Worm (Caenorhabditis elegans) whole organism, L2 larva: Measurements from ENCODE around the gene rpn-12.
A peak's percentile ranks its signal among the peaks of the same experiment; 100 is the strongest.

ENCODE experiments used
- C34F6.9 ChIP-seq: fragments of 150-350 bp; optimal IDR thresholded peaks from 2 replicates; lab custom pipeline; 2014; ENCODE audit warnings: missing biosample characterization, missing genetic modification characterization
- F13H6.1 ChIP-seq: sonication (generic microtip); optimal IDR thresholded peaks from 2 replicates; lab custom pipeline; 2016; ENCODE audit warnings: missing genetic modification characterization, missing compliant biosample characterization
- R02D3.7 ChIP-seq: fragments of 150-350 bp; optimal IDR thresholded peaks from 2 replicates; lab custom pipeline; 2014; ENCODE audit warnings: missing biosample characterization, missing genetic modification characterization
- ZK546.5 ChIP-seq: sonication (generic microtip); optimal IDR thresholded peaks from 2 replicates; lab custom pipeline; 2017; ENCODE audit warnings: missing biosample characterization, missing genetic modification characterization
- alr-1 ChIP-seq: fragments of 150-350 bp; optimal IDR thresholded peaks from 2 replicates; lab custom pipeline; 2014; ENCODE audit warnings: missing biosample characterization, missing genetic modification characterization
- aly-2 ChIP-seq: fragments of 150-350 bp; optimal IDR thresholded peaks from 2 replicates; lab custom pipeline; 2014; ENCODE audit warnings: missing biosample characterization, missing genetic modification characterization
- ama-1 ChIP-seq: fragments of 150-350 bp; optimal IDR thresholded peaks from 2 replicates; lab custom pipeline; 2018; ENCODE audit warnings: inconsistent platforms
- blmp-1 ChIP-seq: sonication (generic microtip); optimal IDR thresholded peaks from 2 replicates; lab custom pipeline; 2017; ENCODE audit warnings: missing genetic modification characterization, mild to moderate bottlenecking, missing compliant biosample characterization, antibody characterized with exemption, moderate library complexity; ENCODE audit not compliant: insufficient read depth
- ceh-16 ChIP-seq: fragments of 150-350 bp; optimal IDR thresholded peaks from 2 replicates; lab custom pipeline; 2014; ENCODE audit warnings: missing biosample characterization, missing genetic modification characterization
- ceh-82 ChIP-seq: fragments of 150-350 bp; optimal IDR thresholded peaks from 2 replicates; lab custom pipeline; 2014; ENCODE audit warnings: missing biosample characterization, missing genetic modification characterization
- dmd-4 ChIP-seq: sonication (generic microtip); optimal IDR thresholded peaks from 2 replicates; lab custom pipeline; 2017; ENCODE audit warnings: missing biosample characterization, missing genetic modification characterization
- elt-1 ChIP-seq: fragments of 150-350 bp; optimal IDR thresholded peaks from 2 replicates; lab custom pipeline; 2014; ENCODE audit warnings: missing biosample characterization, missing genetic modification characterization
- elt-3 ChIP-seq: sonication (generic microtip); optimal IDR thresholded peaks from 2 replicates; lab custom pipeline; 2017; ENCODE audit warnings: missing biosample characterization, missing genetic modification characterization
- fos-1 ChIP-seq: fragments of 150-350 bp; optimal IDR thresholded peaks from 2 replicates; lab custom pipeline; 2014; ENCODE audit warnings: missing biosample characterization, missing genetic modification characterization
- lin-11 ChIP-seq: fragments of 150-350 bp; sonication (generic microtip); optimal IDR thresholded peaks from 2 replicates; lab custom pipeline; 2014; ENCODE audit warnings: missing biosample characterization, missing genetic modification characterization, inconsistent platforms, mixed read lengths
- lin-13 ChIP-seq: fragments of 150-350 bp; optimal IDR thresholded peaks from 2 replicates; lab custom pipeline; 2014; ENCODE audit warnings: missing biosample characterization, missing genetic modification reagents, missing genetic modification characterization
- lsy-2 ChIP-seq, 2 experiments: fragments of 150-350 bp in 1 of 2; sonication (generic microtip) in 1 of 2; optimal IDR thresholded peaks; 2 replicates each; lab custom pipeline; 2014 to 2017; ENCODE audit warnings: missing biosample characterization in 2 of 2, missing genetic modification characterization in 2 of 2
- mbf-1 ChIP-seq: sonication (generic microtip); optimal IDR thresholded peaks from 2 replicates; lab custom pipeline; 2017; ENCODE audit warnings: missing biosample characterization, missing genetic modification characterization
- mdl-1 ChIP-seq, 2 experiments: fragments of 150-350 bp in 1 of 2; sonication (generic microtip) in 1 of 2; optimal IDR thresholded peaks; 2 replicates each; lab custom pipeline; 2017; ENCODE audit warnings: missing biosample characterization in 2 of 2, missing genetic modification characterization in 2 of 2
- nhr-10 ChIP-seq: sonication (generic microtip); optimal IDR thresholded peaks from 2 replicates; lab custom pipeline; 2017; ENCODE audit warnings: missing biosample characterization, missing genetic modification characterization
- nhr-11 ChIP-seq: fragments of 150-350 bp; optimal IDR thresholded peaks from 2 replicates; lab custom pipeline; 2014; ENCODE audit warnings: missing biosample characterization, missing genetic modification characterization
- nhr-12 ChIP-seq: fragments of 150-350 bp; optimal IDR thresholded peaks from 2 replicates; lab custom pipeline; 2014; ENCODE audit warnings: missing biosample characterization, missing genetic modification characterization
- nhr-129 ChIP-seq: fragments of 150-350 bp; optimal IDR thresholded peaks from 2 replicates; lab custom pipeline; 2014; ENCODE audit warnings: missing biosample characterization, missing genetic modification characterization
- nhr-21 ChIP-seq: fragments of 150-350 bp; optimal IDR thresholded peaks from 2 replicates; lab custom pipeline; 2014; ENCODE audit warnings: missing biosample characterization, missing genetic modification characterization
- nhr-23 ChIP-seq: fragments of 150-350 bp; optimal IDR thresholded peaks from 2 replicates; lab custom pipeline; 2014; ENCODE audit warnings: missing biosample characterization, missing genetic modification reagents, missing genetic modification characterization
- nhr-237 ChIP-seq: fragments of 150-350 bp; optimal IDR thresholded peaks from 2 replicates; lab custom pipeline; 2014; ENCODE audit warnings: missing biosample characterization, missing genetic modification characterization
- nhr-25 ChIP-seq: fragments of 150-350 bp; sonication (generic microtip); optimal IDR thresholded peaks from 3 replicates; lab custom pipeline; 2014; ENCODE audit warnings: missing biosample characterization, missing genetic modification characterization
- nhr-6 ChIP-seq: fragments of 150-350 bp; optimal IDR thresholded peaks from 2 replicates; lab custom pipeline; 2014; ENCODE audit warnings: missing biosample characterization, missing genetic modification characterization
- sem-4 ChIP-seq: fragments of 150-350 bp; optimal IDR thresholded peaks from 2 replicates; lab custom pipeline; 2014; ENCODE audit warnings: missing biosample characterization, missing genetic modification reagents, missing genetic modification characterization
- sma-3 ChIP-seq: sonication (generic microtip); optimal IDR thresholded peaks from 2 replicates; lab custom pipeline; 2016; ENCODE audit warnings: missing genetic modification reagents, missing genetic modification characterization, missing compliant biosample characterization
- sma-9 ChIP-seq, 2 experiments: fragments of 150-350 bp in 1 of 2; sonication (generic microtip) in 1 of 2; optimal IDR thresholded peaks; 2 replicates each; lab custom pipeline; 2014 to 2016; ENCODE audit warnings: missing genetic modification characterization in 2 of 2, mild to moderate bottlenecking in 1 of 2, missing biosample characterization in 1 of 2, missing compliant biosample characterization in 1 of 2, missing genetic modification reagents in 1 of 2, moderate library complexity in 1 of 2
- unc-39 ChIP-seq: fragments of 150-350 bp; optimal IDR thresholded peaks from 2 replicates; lab custom pipeline; 2014; ENCODE audit warnings: missing biosample characterization, missing genetic modification characterization
- unc-62 ChIP-seq: fragments of 150-350 bp; optimal IDR thresholded peaks from 2 replicates; lab custom pipeline; 2014; ENCODE audit warnings: missing biosample characterization, missing genetic modification reagents, missing genetic modification characterization
- zag-1 ChIP-seq: fragments of 150-350 bp; optimal IDR thresholded peaks from 2 replicates; lab custom pipeline; 2014; ENCODE audit warnings: missing biosample characterization, missing genetic modification characterization
- ztf-1 ChIP-seq: fragments of 200-800 bp; sonication (Bioruptor generic); conservative IDR thresholded peaks from 2 replicates; pipeline ENCODE4 v1.3.6; 2022; ENCODE audit warnings: missing genetic modification characterization, missing compliant biosample characterization
- ztf-4 ChIP-seq: fragments of 150-350 bp; optimal IDR thresholded peaks from 2 replicates; lab custom pipeline; 2014; ENCODE audit warnings: missing biosample characterization, missing genetic modification characterization

Gene rpn-12

ce11 chrII:11619895-11620439, 33.0 kb upstream of the rpn-12 start (continued):
- no peak for TF ChIP-seq elt-1 (tag; lab: Kevin White, UChicago)
- peak; percentile 91 for TF ChIP-seq sem-4 (tag; lab: Kevin White, UChicago)

- TF ChIP-seq nhr-25 (peak; percentile 44), blmp-1 (tag; lab: Kevin White, UChicago) (peak; percentile 47), sma-3 (GFP tag; lab: Kevin White, UChicago) (no peak), dmd-4 (tag; lab: Kevin White, UChicago) (no peak), lin-13 (GFP tag; lab: Kevin White, UChicago) (no peak), ZK546.5 (tag; lab: Kevin White, UChicago) (no peak), C34F6.9 (tag; lab: Kevin White, UChicago) (no peak), F13H6.1 (tag; lab: Kevin White, UChicago) (peak; percentile 35)
Measured at ce11 chrII:11620630-11621246, 32.2 kb upstream of the rpn-12 start.

DNA sequence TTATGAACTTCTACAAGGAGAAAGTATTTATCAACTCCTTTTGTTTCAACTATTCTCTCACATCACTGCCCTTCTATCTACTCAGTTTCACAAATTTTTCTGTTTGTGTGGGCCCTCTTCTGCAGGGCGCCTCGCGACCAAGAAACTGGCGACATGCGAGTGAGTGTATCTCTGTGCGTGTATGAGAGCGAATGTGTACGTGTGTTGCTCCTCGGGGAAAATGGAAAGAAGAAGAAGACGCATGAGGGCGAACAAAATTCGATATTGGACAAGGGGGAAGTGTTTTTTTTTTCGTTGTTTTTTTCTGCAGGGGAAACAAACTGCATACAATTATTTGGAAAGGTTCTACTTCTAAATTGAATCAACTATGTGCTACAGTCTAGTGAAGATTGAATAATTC, 31.3 kb upstream of the rpn-12 start:
- TF ChIP-seq elt-1 (tag; lab: Kevin White, UChicago) (no peak), nhr-10 (no peak), unc-62 (no peak), nhr-12 (tag; lab: Kevin White, UChicago) (no peak), nhr-6 (tag; lab: Kevin White, UChicago) (no peak), nhr-21 (tag; lab: Kevin White, UChicago) (no peak), mdl-1 (tag; optimal IDR thresholded peaks at IDR 0.05; lab: Kevin White, UChicago) (no peak), R02D3.7 (tag; lab: Kevin White, UChicago) (no peak), lin-11 (tag; lab: Kevin White, UChicago) (no peak), nhr-11 (no peak), nhr-237 (tag; lab: Kevin White, UChicago) (no peak), ceh-16 (tag; lab: Kevin White, UChicago) (no peak), ztf-1 (GFP tag; lab: Robert Waterston, UW) (no peak), unc-39 (no peak), elt-3 (no peak), ceh-82 (tag; lab: Kevin White, UChicago) (no peak), sem-4 (tag; lab: Kevin White, UChicago) (no peak), fos-1 (tag; lab: Kevin White, UChicago) (peak; percentile 12), nhr-129 (tag; lab: Kevin White, UChicago) (no peak), zag-1 (tag; lab: Kevin White, UChicago) (peak; percentile 56), nhr-23 (tag; lab: Kevin White, UChicago) (no peak), C34F6.9 (tag; lab: Kevin White, UChicago) (peak; percentile 49), alr-1 (tag; lab: Kevin White, UChicago) (no peak), aly-2 (no peak), ztf-4 (tag; lab: Kevin White, UChicago) (no peak), blmp-1 (tag; lab: Kevin White, UChicago) (no peak), dmd-4 (tag; lab: Kevin White, UChicago) (no peak), lsy-2 (tag; optimal IDR thresholded peaks at IDR 0.05; lab: Kevin White, UChicago) (peak in 1 of 2 experiments; percentile 29)

DNA sequence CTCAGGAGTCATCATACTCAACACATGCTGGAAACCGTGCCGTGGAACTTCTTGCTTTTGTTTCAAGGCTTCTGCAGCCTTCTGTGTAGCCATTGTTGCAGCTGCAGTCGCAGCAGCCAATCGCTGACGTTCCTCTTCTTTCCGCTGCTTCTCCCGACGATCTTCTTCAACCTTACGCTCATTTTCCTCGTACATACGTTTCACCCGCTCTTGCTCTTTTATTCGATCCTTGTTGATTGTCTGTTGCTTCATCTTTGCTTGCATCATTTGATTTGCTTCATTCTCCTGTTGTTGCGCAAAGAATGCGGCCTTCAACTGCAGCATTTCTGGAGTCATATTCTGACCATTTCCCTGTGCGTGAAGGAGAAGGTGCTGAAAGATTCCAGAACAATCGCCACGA, 30.3 kb upstream of the rpn-12 start:
- TF ChIP-seq ztf-1 (GFP tag; lab: Robert Waterston, UW) (no peak), C34F6.9 (tag; lab: Kevin White, UChicago) (no peak), R02D3.7 (tag; lab: Kevin White, UChicago) (no peak), ztf-4 (tag; lab: Kevin White, UChicago) (no peak), nhr-25 (no peak), ama-1 (lab: Kevin White, UChicago) (no peak), nhr-10 (no peak), nhr-6 (tag; lab: Kevin White, UChicago) (no peak), fos-1 (tag; lab: Kevin White, UChicago) (no peak), sma-9 (GFP tag; optimal IDR thresholded peaks at IDR 0.05; lab: Kevin White, UChicago) (no peak), sma-9 (tag; optimal IDR thresholded peaks at IDR 0.05; lab: Kevin White, UChicago) (no peak), mbf-1 (tag; lab: Kevin White, UChicago) (no peak), nhr-237 (tag; lab: Kevin White, UChicago) (no peak)
